Worm (Caenorhabditis elegans) whole organism, mixed stage, embryonic: Measurements from ENCODE around the gene prp-19.

Experiments
- elt-1 ChIP-seq: sonication (generic microtip); optimal IDR thresholded peaks from 2 replicates; lab custom pipeline; 2017; ENCODE audit warnings: missing genetic modification characterization, mild to moderate bottlenecking, missing compliant biosample characterization, antibody characterized with exemption, moderate library complexity, borderline replicate concordance; ENCODE audit not compliant: insufficient read depth
- lin-13 ChIP-seq: fragments of 150-350 bp; optimal IDR thresholded peaks from 2 replicates; lab custom pipeline; 2014; ENCODE audit warnings: missing biosample characterization, missing genetic modification characterization
- lsy-2 ChIP-seq: fragments of 150-350 bp; optimal IDR thresholded peaks from 2 replicates; lab custom pipeline; 2014; ENCODE audit warnings: missing biosample characterization, missing genetic modification characterization
- mab-5 ChIP-seq: fragments of 150-350 bp; optimal IDR thresholded peaks from 2 replicates; lab custom pipeline; 2014; ENCODE audit warnings: missing biosample characterization, missing genetic modification characterization
- nhr-237 ChIP-seq: fragments of 150-350 bp; optimal IDR thresholded peaks from 2 replicates; lab custom pipeline; 2014; ENCODE audit warnings: missing biosample characterization, missing genetic modification characterization
- pha-4 ChIP-seq: fragments of 150-350 bp; optimal IDR thresholded peaks from 2 replicates; lab custom pipeline; 2018; ENCODE audit warnings: missing biosample characterization, missing genetic modification reagents, missing genetic modification characterization
- snpc-4 ChIP-seq: fragments of 150-350 bp; optimal IDR thresholded peaks from 2 replicates; lab custom pipeline; 2014; ENCODE audit warnings: missing biosample characterization, missing genetic modification characterization
- unc-39 ChIP-seq: fragments of 150-350 bp; optimal IDR thresholded peaks from 2 replicates; lab custom pipeline; 2014; ENCODE audit warnings: missing biosample characterization, missing genetic modification characterization
- unc-62 ChIP-seq: fragments of 150-350 bp; optimal IDR thresholded peaks from 2 replicates; lab custom pipeline; 2014; ENCODE audit warnings: missing biosample characterization, missing genetic modification reagents, missing genetic modification characterization
- zip-8 ChIP-seq: fragments of 150-350 bp; optimal IDR thresholded peaks from 2 replicates; lab custom pipeline; 2014; ENCODE audit warnings: missing biosample characterization, missing genetic modification characterization
- ztf-11 ChIP-seq: fragments of 150-350 bp; optimal IDR thresholded peaks from 2 replicates; lab custom pipeline; 2014; ENCODE audit warnings: missing biosample characterization, missing genetic modification characterization

- TF ChIP-seq lsy-2 (no peak), snpc-4 (no peak), ztf-11 (no peak), zip-8 (tag; lab: Kevin White, UChicago) (no peak), mab-5 (tag; lab: Kevin White, UChicago) (peak; percentile 53), nhr-237 (no peak), pha-4 (tag; lab: Kevin White, UChicago) (no peak), unc-62 (GFP tag; lab: Kevin White, UChicago) (peak; percentile 25), lin-13 (tag; lab: Kevin White, UChicago) (no peak), unc-39 (tag; lab: Kevin White, UChicago) (no peak), elt-1 (no peak)
Measured at ce11 chrIII:5210269-5210668, 38.4 kb upstream of the prp-19 start.
